Fruit fly (Drosophila melanogaster) whole organism, embryonic: Measurements from ENCODE around the gene Trpgamma.

Experiments used
- Adf1 ChIP-seq: fragments of 200-800 bp; sonication (Bioruptor generic); IDR thresholded peaks from 2 replicates; pipeline ENCODE4 v1.3.6; 2022; ENCODE audit warnings: missing biosample characterization, missing genetic modification characterization
- Bgb ChIP-seq: fragments of 200-800 bp; sonication (Bioruptor generic); IDR thresholded peaks from 2 replicates; pipeline ENCODE4 v1.3.6; 2022; ENCODE audit warnings: missing biosample characterization, missing genetic modification characterization; ENCODE audit not compliant: partially characterized antibody
- BtbVII ChIP-seq: fragments of 200-800 bp; sonication (Bioruptor generic); optimal IDR thresholded peaks from 3 replicates; lab custom pipeline; 2017; ENCODE audit warnings: missing biosample characterization, mild to moderate bottlenecking, missing genetic modification characterization
- CG13287 ChIP-seq: fragments of 200-800 bp; sonication (Bioruptor generic); IDR thresholded peaks from 2 replicates; pipeline ENCODE4 v1.3.6; 2022; ENCODE audit warnings: missing biosample characterization, missing genetic modification characterization; ENCODE audit not compliant: partially characterized antibody
- CG17385 ChIP-seq: fragments of 200-800 bp; sonication (Bioruptor generic); optimal IDR thresholded peaks from 3 replicates; lab custom pipeline; 2018; ENCODE audit warnings: missing biosample characterization, mild to moderate bottlenecking, missing genetic modification characterization
- CG17912 ChIP-seq: fragments of 200-800 bp; sonication (Bioruptor generic); optimal IDR thresholded peaks from 2 replicates; lab custom pipeline; 2018; ENCODE audit warnings: missing biosample characterization, mild to moderate bottlenecking, missing genetic modification characterization
- CG18619 ChIP-seq: fragments of 200-800 bp; sonication (Bioruptor generic); optimal IDR thresholded peaks from 3 replicates; lab custom pipeline; 2017; ENCODE audit warnings: missing biosample characterization, mild to moderate bottlenecking, missing genetic modification characterization
- CG2889 ChIP-seq: fragments of 200-800 bp; sonication (Bioruptor generic); IDR thresholded peaks from 3 replicates; pipeline ENCODE4 v1.3.6; 2022; ENCODE audit warnings: missing biosample characterization, missing genetic modification characterization
- CG3726 ChIP-seq: fragments of 200-800 bp; sonication (Bioruptor generic); IDR thresholded peaks from 3 replicates; pipeline ENCODE4, ENCODE4 v1.3.6; 2022; ENCODE audit warnings: missing biosample characterization, missing genetic modification characterization
- CG42726 ChIP-seq: fragments of 200-800 bp; sonication (Bioruptor generic); IDR thresholded peaks from 2 replicates; pipeline ENCODE4 v1.3.6; 2022; ENCODE audit warnings: missing biosample characterization, missing genetic modification characterization; ENCODE audit not compliant: partially characterized antibody
- CG4404 ChIP-seq: fragments of 200-800 bp; sonication (Bioruptor generic); IDR thresholded peaks from 2 replicates; pipeline ENCODE4 v1.3.6; 2022; ENCODE audit warnings: missing biosample characterization, missing genetic modification characterization
- CG4424 ChIP-seq: fragments of 200-800 bp; sonication (Bioruptor generic); optimal IDR thresholded peaks from 3 replicates; lab custom pipeline; 2016; ENCODE audit warnings: missing biosample characterization, missing genetic modification characterization
- CG4617 ChIP-seq: fragments of 200-800 bp; sonication (Bioruptor generic); optimal IDR thresholded peaks from 3 replicates; lab custom pipeline; 2016; ENCODE audit warnings: missing biosample characterization, missing genetic modification characterization, borderline replicate concordance
- CG5180 ChIP-seq: fragments of 200-800 bp; sonication (Bioruptor generic); optimal IDR thresholded peaks from 3 replicates; lab custom pipeline; 2017; ENCODE audit warnings: missing biosample characterization, missing genetic modification characterization, mild to moderate bottlenecking, moderate library complexity, missing genetic modification reagents
- CkIIα-i1 ChIP-seq: fragments of 200-800 bp; sonication (Bioruptor generic); IDR thresholded peaks from 2 replicates; pipeline ENCODE4 v1.3.6; 2022; ENCODE audit warnings: missing biosample characterization, missing genetic modification characterization
- CrebB ChIP-seq: fragments of 200-800 bp; sonication (Bioruptor generic); optimal IDR thresholded peaks from 3 replicates; lab custom pipeline; 2018; ENCODE audit warnings: missing biosample characterization, mild to moderate bottlenecking, missing genetic modification characterization
- D ChIP-seq, 2 experiments: fragments of 200-800 bp in 1 of 2; fragments of >200 bp in 1 of 2; sonication (Bioruptor generic) in 1 of 2; optimal IDR thresholded peaks; 2 replicates in 1 of 2; 3 replicates in 1 of 2; lab custom pipeline; 2017; ENCODE audit warnings: mild to moderate bottlenecking in 1 of 2, missing biosample characterization in 1 of 2, missing genetic modification characterization in 1 of 2, missing genetic modification reagents in 1 of 2
- Dfd ChIP-seq, 2 experiments: fragments of >200 bp; optimal IDR thresholded peaks; 2 replicates each; lab custom pipeline; 2017; ENCODE audit warnings: missing biosample characterization in 2 of 2, missing genetic modification characterization in 2 of 2
- Dip2 ChIP-seq: fragments of 200-800 bp; sonication (Bioruptor generic); IDR thresholded peaks from 2 replicates; pipeline ENCODE4 v1.3.6; 2022; ENCODE audit warnings: missing biosample characterization, missing genetic modification characterization
- Drgx ChIP-seq: fragments of 200-800 bp; sonication (Bioruptor generic); IDR thresholded peaks from 2 replicates; pipeline ENCODE4 v1.3.6; 2022; ENCODE audit warnings: missing biosample characterization, missing genetic modification characterization
- Ets65A ChIP-seq: fragments of 200-800 bp; sonication (Bioruptor generic); peaks from one replicate; lab custom pipeline; 2016; ENCODE audit warnings: missing biosample characterization, missing genetic modification characterization
- Gug ChIP-seq: fragments of 200-800 bp; sonication (Bioruptor generic); IDR thresholded peaks from 4 replicates; pipeline ENCODE4 v1.3.6; 2022; ENCODE audit warnings: missing biosample characterization, missing genetic modification characterization
- HLHmδ ChIP-seq: fragments of 200-800 bp; sonication (Bioruptor generic); optimal IDR thresholded peaks from 2 replicates; lab custom pipeline; 2018; ENCODE audit warnings: missing biosample characterization, mild to moderate bottlenecking, missing genetic modification characterization, moderate library complexity
- Hr3 ChIP-seq: fragments of 200-800 bp; sonication (Bioruptor generic); optimal IDR thresholded peaks from 3 replicates; lab custom pipeline; 2016; ENCODE audit warnings: missing biosample characterization, missing genetic modification characterization
- Hsf ChIP-seq: fragments of 200-800 bp; sonication (Bioruptor generic); optimal IDR thresholded peaks from 3 replicates; lab custom pipeline; 2016; ENCODE audit warnings: missing biosample characterization, missing genetic modification characterization
- Lim3 ChIP-seq: fragments of 200-800 bp; sonication (Bioruptor generic); IDR thresholded peaks from 2 replicates; pipeline ENCODE4 v1.3.6; 2022; ENCODE audit warnings: missing biosample characterization, missing genetic modification characterization
- Lpt ChIP-seq: fragments of >200 bp; optimal IDR thresholded peaks from 2 replicates; lab custom pipeline; 2018; ENCODE audit warnings: missing biosample characterization, missing genetic modification characterization
- Mes4 ChIP-seq: fragments of 200-800 bp; sonication (Bioruptor generic); optimal IDR thresholded peaks from 2 replicates; lab custom pipeline; 2016; ENCODE audit warnings: missing biosample characterization, missing genetic modification characterization
- Rx ChIP-seq: fragments of 200-800 bp; sonication (Bioruptor generic); IDR thresholded peaks from 2 replicates; pipeline ENCODE4 v1.3.6; 2022; ENCODE audit warnings: missing biosample characterization, missing genetic modification characterization
- Side ChIP-seq: fragments of 200-800 bp; sonication (Bioruptor generic); optimal IDR thresholded peaks from 2 replicates; lab custom pipeline; 2016; ENCODE audit warnings: missing biosample characterization, missing genetic modification characterization
- Sin3A ChIP-seq: fragments of >200 bp; optimal IDR thresholded peaks from 2 replicates; lab custom pipeline; 2018
- Sry-δ ChIP-seq: fragments of 200-800 bp; sonication (Bioruptor generic); optimal IDR thresholded peaks from 2 replicates; lab custom pipeline; 2016; ENCODE audit warnings: missing biosample characterization, missing genetic modification characterization
- Ssrp ChIP-seq: fragments of 200-800 bp; sonication (Bioruptor generic); optimal IDR thresholded peaks from 2 replicates; lab custom pipeline; 2018; ENCODE audit warnings: missing biosample characterization, mild to moderate bottlenecking, missing genetic modification characterization, moderate library complexity
- Xbp1 ChIP-seq: fragments of 200-800 bp; sonication (Bioruptor generic); optimal IDR thresholded peaks from 3 replicates; lab custom pipeline; 2016; ENCODE audit warnings: missing biosample characterization, mild to moderate bottlenecking, missing genetic modification characterization
- chif ChIP-seq, 2 experiments: fragments of 200-800 bp; sonication (Bioruptor generic); optimal IDR thresholded peaks; 3 replicates each; lab custom pipeline; 2016; ENCODE audit warnings: missing biosample characterization in 2 of 2, missing genetic modification characterization in 2 of 2
- da ChIP-seq: fragments of 200-800 bp; sonication (Bioruptor generic); optimal IDR thresholded peaks from 2 replicates; lab custom pipeline; 2016; ENCODE audit warnings: missing biosample characterization, missing genetic modification characterization
- dmrt99B ChIP-seq: fragments of 200-800 bp; sonication (Bioruptor generic); optimal IDR thresholded peaks from 2 replicates; lab custom pipeline; 2018; ENCODE audit warnings: missing biosample characterization, mild to moderate bottlenecking, missing genetic modification characterization, moderate library complexity
- ems ChIP-seq: fragments of 200-800 bp; sonication (Bioruptor generic); optimal IDR thresholded peaks from 3 replicates; lab custom pipeline; 2016; ENCODE audit warnings: missing biosample characterization, missing genetic modification characterization
- gfzf ChIP-seq: fragments of 200-800 bp; sonication (Bioruptor generic); optimal IDR thresholded peaks from 2 replicates; lab custom pipeline; 2016; ENCODE audit warnings: missing biosample characterization, mild to moderate bottlenecking, missing genetic modification characterization, moderate library complexity
- inv ChIP-seq: fragments of 200-800 bp; sonication (Bioruptor generic); IDR thresholded peaks from 2 replicates; pipeline ENCODE4 v1.3.6; 2022; ENCODE audit warnings: missing biosample characterization, missing genetic modification characterization; ENCODE audit not compliant: partially characterized antibody
- lola ChIP-seq, 3 experiments: fragments of >200 bp in 2 of 3; fragments of 200-800 bp in 1 of 3; sonication (Bioruptor generic) in 1 of 3; optimal IDR thresholded peaks; 2 replicates each; lab custom pipeline; 2017 to 2019; ENCODE audit warnings: missing biosample characterization in 3 of 3, missing genetic modification characterization in 3 of 3, mild to moderate bottlenecking in 1 of 3, moderate library complexity in 1 of 3
- maf-S ChIP-seq: fragments of 200-800 bp; sonication (Bioruptor generic); optimal IDR thresholded peaks from 2 replicates; lab custom pipeline; 2016; ENCODE audit warnings: missing biosample characterization, missing genetic modification characterization
- schlank ChIP-seq: fragments of 200-800 bp; sonication (Bioruptor generic); optimal IDR thresholded peaks from 2 replicates; lab custom pipeline; 2018; ENCODE audit warnings: missing biosample characterization, mild to moderate bottlenecking, missing genetic modification characterization
- sima ChIP-seq: fragments of 200-800 bp; sonication (Bioruptor generic); optimal IDR thresholded peaks from 2 replicates; lab custom pipeline; 2016; ENCODE audit warnings: missing biosample characterization, missing genetic modification characterization
- tio ChIP-seq: fragments of 200-800 bp; sonication (Bioruptor generic); optimal IDR thresholded peaks from 2 replicates; lab custom pipeline; 2017; ENCODE audit warnings: missing biosample characterization, missing genetic modification characterization, inconsistent platforms
- toy ChIP-seq: fragments of 200-800 bp; sonication (Bioruptor generic); IDR thresholded peaks from 2 replicates; pipeline ENCODE4 v1.3.6; 2022; ENCODE audit warnings: missing biosample characterization, missing genetic modification characterization
- unpg ChIP-seq: fragments of 200-800 bp; sonication (Bioruptor generic); optimal IDR thresholded peaks from 3 replicates; lab custom pipeline; 2018; ENCODE audit warnings: missing biosample characterization, mild to moderate bottlenecking, missing genetic modification characterization, moderate library complexity
- zen ChIP-seq: fragments of 200-800 bp; sonication (Bioruptor generic); optimal IDR thresholded peaks from 3 replicates; lab custom pipeline; 2018; ENCODE audit warnings: missing biosample characterization, mild to moderate bottlenecking, missing genetic modification characterization, moderate library complexity

The Trpgamma gene

DNA sequence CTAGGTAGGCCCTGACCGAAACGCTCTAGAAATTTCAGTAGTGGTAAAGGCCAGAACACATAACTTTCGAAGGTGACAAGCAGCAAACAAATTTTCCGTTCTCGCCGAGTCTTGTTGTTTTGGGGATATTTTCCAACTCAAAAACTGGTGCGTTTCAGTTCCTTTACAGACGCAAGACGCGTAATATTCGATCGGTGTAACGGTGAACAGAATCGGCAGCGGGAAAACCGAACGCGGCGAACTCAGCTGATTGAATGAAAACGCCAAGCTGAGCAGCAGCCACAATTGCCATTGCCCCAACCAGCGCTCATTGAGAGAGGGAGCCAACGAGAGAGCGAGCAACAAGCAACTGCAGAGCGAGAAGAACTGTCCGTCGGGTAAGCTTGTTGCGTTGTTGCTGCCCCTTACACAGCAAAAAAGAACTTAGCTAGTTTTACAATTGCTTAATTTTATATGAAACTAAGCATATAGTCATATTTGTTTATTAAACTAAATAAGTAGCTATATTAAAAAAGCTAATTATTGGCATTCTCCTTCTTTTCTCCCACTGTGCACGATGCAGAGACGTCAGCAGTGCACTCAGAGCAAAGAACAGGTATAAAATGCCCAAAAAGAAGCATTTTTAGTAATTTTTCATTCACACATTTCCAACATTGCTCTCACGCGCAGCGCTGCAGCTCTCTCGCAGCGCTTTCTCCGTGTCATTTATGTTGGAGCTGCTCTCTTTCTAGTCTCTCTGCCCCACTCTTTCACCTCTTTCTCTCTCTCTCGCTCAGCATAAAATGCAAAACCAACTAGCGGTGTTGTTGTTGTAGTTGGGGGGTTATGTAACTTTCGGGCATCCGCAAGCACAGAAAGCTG lies 39.6 kb upstream of the Trpgamma start, which contains the start of the genes Cyt-c-d and CG31808 (continued):
- peak; percentile 98 for TF ChIP-seq Ets65A (GFP tag; lab: Kevin White, UChicago)
- TF ChIP-seq Adf1 (GFP tag; lab: Robert Waterston, UW) = peak; percentile 77
- TF ChIP-seq Hr3 (GFP tag; lab: Kevin White, UChicago) = peak; percentile 96
- no peak; the same call in 1 of the 2 replicates for TF ChIP-seq Dip2 (GFP tag; lab: Robert Waterston, UW)
- TF ChIP-seq Hsf (GFP tag; lab: Kevin White, UChicago) = peak; percentile 98
- TF ChIP-seq unpg (GFP tag; lab: Kevin White, UChicago) = peak; percentile 98
- TF ChIP-seq Sin3A (lab: Kevin White, UChicago) = no peak
- peak; percentile 95 for TF ChIP-seq CrebB (tag; lab: Kevin White, UChicago)
- peak; percentile 99 for TF ChIP-seq dmrt99B
- peak; percentile 88 for TF ChIP-seq toy
- TF ChIP-seq HLHmδ (GFP tag; lab: Kevin White, UChicago) = peak; percentile 64
- peak; percentile 70 for TF ChIP-seq schlank (tag; lab: Kevin White, UChicago)
- TF ChIP-seq Bgb (GFP tag; lab: Robert Waterston, UW) = peak; percentile 58
- peak; percentile 96 for TF ChIP-seq tio (GFP tag; lab: Kevin White, UChicago)
- TF ChIP-seq da (GFP tag; lab: Kevin White, UChicago) = peak; percentile 87
- peak; percentile 81 for TF ChIP-seq CkIIα-i1 (GFP tag; lab: Robert Waterston, UW)
- TF ChIP-seq CG13287 (GFP tag; lab: Robert Waterston, UW) = peak; percentile 16; the same call in 1 of the 2 replicates
- TF ChIP-seq Gug (GFP tag; lab: Robert Waterston, UW) = peak; percentile 92
- TF ChIP-seq BtbVII (GFP tag; lab: Kevin White, UChicago) = peak; percentile 95
- peak; percentile 91 for TF ChIP-seq CG5180
- TF ChIP-seq Lpt (GFP tag; lab: Kevin White, UChicago) = no peak
- TF ChIP-seq sima (GFP tag; lab: Kevin White, UChicago) = peak; percentile 68
- peak; percentile 87 for TF ChIP-seq CG4404 (GFP tag; lab: Robert Waterston, UW)
- peak; percentile 99 for TF ChIP-seq Drgx (GFP tag; lab: Robert Waterston, UW)
- TF ChIP-seq CG4424 (GFP tag; lab: Kevin White, UChicago) = peak; percentile 96
- TF ChIP-seq Rx = peak; percentile 94
- TF ChIP-seq CG18619 (GFP tag; lab: Kevin White, UChicago) = peak; percentile 97
- peak; percentile 97 for TF ChIP-seq Ssrp
- TF ChIP-seq Mes4 (GFP tag; lab: Kevin White, UChicago) = peak; percentile 94
- peak; percentile 94 for TF ChIP-seq CG17385 (GFP tag; lab: Kevin White, UChicago)
- no peak for TF ChIP-seq D (optimal IDR thresholded peaks at IDR 0.05; lab: Kevin White, UChicago)
- peak; percentile 97 for TF ChIP-seq D (GFP tag; optimal IDR thresholded peaks at IDR 0.05; lab: Kevin White, UChicago)
- TF ChIP-seq chif (GFP tag; optimal IDR thresholded peaks at IDR 0.05; lab: Kevin White, UChicago) = peak; percentile 94 to 96
- TF ChIP-seq inv (GFP tag; lab: Robert Waterston, UW) = no peak
- peak; percentile 88 for TF ChIP-seq Side
- TF ChIP-seq CG3726 (GFP tag; lab: Robert Waterston, UW) = peak; percentile 95; the same call in 1 of the 3 replicates
- peak; percentile 95 for TF ChIP-seq CG2889
- TF ChIP-seq Xbp1 (GFP tag; lab: Kevin White, UChicago) = peak; percentile 97
- peak; percentile 86 for TF ChIP-seq zen (tag; lab: Kevin White, UChicago)
- peak; percentile 92 for TF ChIP-seq maf-S (GFP tag; lab: Kevin White, UChicago)
- TF ChIP-seq Lim3 (GFP tag; lab: Robert Waterston, UW) = peak; percentile 87
- TF ChIP-seq gfzf (GFP tag; lab: Kevin White, UChicago) = peak; percentile 17
- TF ChIP-seq ems = peak; percentile 94
- peak; percentile 25; the same call in 1 of the 2 replicates for TF ChIP-seq CG42726 (GFP tag; lab: Robert Waterston, UW)
- TF ChIP-seq CG17912 (GFP tag; lab: Kevin White, UChicago) = peak; percentile 75
- TF ChIP-seq lola (GFP tag; optimal IDR thresholded peaks at IDR 0.05; lab: Kevin White, UChicago) = peak in 1 of 3 experiments; percentile 95
- TF ChIP-seq Sry-δ (GFP tag; lab: Kevin White, UChicago) = peak; percentile 49
- peak; percentile 92 for TF ChIP-seq CG4617 (GFP tag; lab: Kevin White, UChicago)
- no peak for TF ChIP-seq Dfd (GFP tag; optimal IDR thresholded peaks at IDR 0.05; lab: Kevin White, UChicago)
